Fruit fly (Drosophila melanogaster): ENCODE measurements around the gene CG3168.

Gene CG3168

DNA sequence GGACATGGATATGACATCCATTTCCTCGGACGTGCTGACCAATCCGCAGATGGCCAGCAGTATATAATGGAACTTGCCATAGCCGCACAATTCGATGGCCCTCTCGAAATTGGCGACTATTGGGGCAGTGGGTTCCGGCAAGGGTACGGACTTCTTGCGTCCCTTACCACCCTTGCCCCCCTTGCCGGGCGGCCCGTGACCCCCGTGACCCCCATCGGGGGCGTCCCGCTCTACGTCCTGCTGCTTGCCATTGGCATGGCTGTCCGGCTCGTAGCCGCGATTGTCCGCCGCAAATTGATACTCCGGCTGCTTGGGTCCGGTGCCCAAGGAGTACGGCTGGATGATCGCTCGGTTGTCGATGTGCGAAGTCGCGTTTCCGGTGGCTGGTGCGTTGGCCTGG lies 16.2 kb downstream of the CG3168 start:
- TF ChIP-seq Hr39 (optimal IDR thresholded peaks at IDR 0.05) (peak; percentile 62), CG11085 (GFP tag; IDR thresholded peaks at IDR 0.05) (no peak), CG14441 (GFP tag; IDR thresholded peaks at IDR 0.05) (peak; percentile 45; the same call in 1 of the 2 replicates), CG15601 (tag; optimal IDR thresholded peaks at IDR 0.05) (no peak)

DNA sequence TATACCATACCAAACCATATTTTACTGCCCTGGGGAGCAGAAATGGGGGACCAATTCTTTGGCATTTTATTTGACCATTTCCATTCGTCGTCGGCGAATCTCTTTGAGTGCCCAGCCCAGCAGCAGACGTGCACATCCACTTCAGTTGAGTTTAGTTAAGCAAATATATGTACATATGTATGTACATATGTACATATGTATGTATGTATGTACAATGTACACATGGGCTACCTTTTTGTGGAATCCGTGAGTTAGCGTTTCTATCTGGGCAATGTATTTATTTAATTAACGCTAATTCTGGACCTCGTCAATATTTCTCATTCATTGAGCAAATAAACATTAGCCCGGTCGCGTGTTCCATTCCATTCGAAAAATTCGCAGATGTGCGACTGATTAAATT lies 19.8 kb downstream of the CG3168 start:
- TF ChIP-seq CG14441 (GFP tag; IDR thresholded peaks at IDR 0.05) (peak; percentile 18; the same call in 1 of the 2 replicates), CG3726 (GFP tag; IDR thresholded peaks at IDR 0.05) (no peak), grn (GFP tag; optimal IDR thresholded peaks at IDR 0.05) (no peak), lab (GFP tag; optimal IDR thresholded peaks at IDR 0.05) (peak; percentile 46), pan (optimal IDR thresholded peaks at IDR 0.05) (no peak), pan (GFP tag; optimal IDR thresholded peaks at IDR 0.05 in 1 of 2, IDR thresholded peaks at IDR 0.05 in 1 of 2) (no peak), tin (GFP tag; optimal IDR thresholded peaks at IDR 0.05) (no peak), CG43689 (GFP tag; IDR thresholded peaks at IDR 0.05) (no peak), ab (GFP tag; optimal IDR thresholded peaks at IDR 0.05) (no peak), CG6654 (GFP tag; optimal IDR thresholded peaks at IDR 0.05) (no peak), Rx (GFP tag; IDR thresholded peaks at IDR 0.05) (no peak), Blimp-1 (GFP tag; optimal IDR thresholded peaks at IDR 0.05) (peak; percentile 25), ap (GFP tag; IDR thresholded peaks at IDR 0.05) (no peak), ase (GFP tag; IDR thresholded peaks at IDR 0.05) (no peak), vvl (GFP tag; IDR thresholded peaks at IDR 0.05) (peak; percentile 29; the same call in 1 of the 2 replicates), br (optimal IDR thresholded peaks at IDR 0.05) (no peak), Nf-YA (GFP tag; IDR thresholded peaks at IDR 0.05) (no peak), p53 (GFP tag; optimal IDR thresholded peaks at IDR 0.05) (no peak), Hr39 (optimal IDR thresholded peaks at IDR 0.05) (no peak), CHES-1-like (GFP tag; optimal IDR thresholded peaks at IDR 0.05) (no peak), dmrt11E (tag; optimal IDR thresholded peaks at IDR 0.05) (no peak), sima (GFP tag; optimal IDR thresholded peaks at IDR 0.05) (no peak), Dip3 (GFP tag; optimal IDR thresholded peaks at IDR 0.05) (no peak), Pdp1 (GFP tag; optimal IDR thresholded peaks at IDR 0.05) (no peak), Awh (GFP tag; IDR thresholded peaks at IDR 0.05) (peak; percentile 51; the same call in 1 of the 2 replicates), Hmr (GFP tag; optimal IDR thresholded peaks at IDR 0.05) (peak; percentile 34), fu2 (GFP tag; optimal IDR thresholded peaks at IDR 0.05) (no peak), kah (GFP tag; optimal IDR thresholded peaks at IDR 0.05) (no peak), Camta (GFP tag; optimal IDR thresholded peaks at IDR 0.05) (no peak), ERR (GFP tag; optimal IDR thresholded peaks at IDR 0.05) (no peak), CG16779 (GFP tag; IDR thresholded peaks at IDR 0.05) (no peak), CG5180 (GFP tag; optimal IDR thresholded peaks at IDR 0.05) (peak; percentile 18), CG4282 (GFP tag; optimal IDR thresholded peaks at IDR 0.05) (no peak), CG8089 (GFP tag; optimal IDR thresholded peaks at IDR 0.05) (no peak), CG3163 (GFP tag; optimal IDR thresholded peaks at IDR 0.05) (no peak), cwo (GFP tag; optimal IDR thresholded peaks at IDR 0.05) (no peak), Abd-B (GFP tag; optimal IDR thresholded peaks at IDR 0.05) (no peak), CG8290 (GFP tag; optimal IDR thresholded peaks at IDR 0.05) (no peak), CG8290 (tag; optimal IDR thresholded peaks at IDR 0.05) (peak in 1 of 2 experiments; percentile 1), wek (GFP tag; optimal IDR thresholded peaks at IDR 0.05) (peak; percentile 20), CG1233 (GFP tag; optimal IDR thresholded peaks at IDR 0.05) (peak; percentile 47), Chrac-16 (GFP tag; optimal IDR thresholded peaks at IDR 0.05) (no peak), CG10267 (tag; optimal IDR thresholded peaks at IDR 0.05) (no peak), Ets65A (GFP tag) (no peak), CG9215 (GFP tag; IDR thresholded peaks at IDR 0.05) (no peak), Mes4 (GFP tag; optimal IDR thresholded peaks at IDR 0.05) (no peak), Dip2 (GFP tag; IDR thresholded peaks at IDR 0.05) (no peak), CG4730 (GFP tag; IDR thresholded peaks at IDR 0.05) (no peak), pzg (GFP tag; optimal IDR thresholded peaks at IDR 0.05) (no peak), CG7786 (GFP tag; optimal IDR thresholded peaks at IDR 0.05) (no peak)

Data from whole organism, embryonic.